Worm (Caenorhabditis elegans) whole organism, midembryonic: Measurements from ENCODE around the gene nhr-270.

Source experiments
- T22C8.4 ChIP-seq: fragments of 200-800 bp; sonication (Bioruptor generic); IDR thresholded peaks from 2 replicates; pipeline ENCODE4 v1.3.6; 2022; ENCODE audit warnings: missing genetic modification characterization, missing compliant biosample characterization
- cog-1 ChIP-seq: sonication (generic microtip); optimal IDR thresholded peaks from 2 replicates; lab custom pipeline; 2016; ENCODE audit warnings: missing genetic modification characterization, missing compliant biosample characterization
- flt-1 ChIP-seq: fragments of 200-800 bp; sonication (Bioruptor generic); IDR thresholded peaks from 2 replicates; pipeline ENCODE4 v1.3.6; 2022; ENCODE audit warnings: missing genetic modification characterization, missing compliant biosample characterization
- ref-1 ChIP-seq: fragments of 200-800 bp; sonication (Bioruptor generic); conservative IDR thresholded peaks from 2 replicates; pipeline ENCODE4 v1.3.6; 2022; ENCODE audit warnings: missing genetic modification reagents, missing genetic modification characterization, missing compliant biosample characterization
- tab-1 ChIP-seq: fragments of 200-800 bp; sonication (Bioruptor generic); IDR thresholded peaks from 2 replicates; pipeline ENCODE4 v1.3.6; 2022; ENCODE audit warnings: missing genetic modification characterization, missing compliant biosample characterization
- ztf-23 ChIP-seq: fragments of 200-800 bp; sonication (Bioruptor generic); IDR thresholded peaks from 2 replicates; pipeline ENCODE4 v1.3.6; 2022; ENCODE audit warnings: missing genetic modification reagents, missing genetic modification characterization, missing compliant biosample characterization

DNA sequence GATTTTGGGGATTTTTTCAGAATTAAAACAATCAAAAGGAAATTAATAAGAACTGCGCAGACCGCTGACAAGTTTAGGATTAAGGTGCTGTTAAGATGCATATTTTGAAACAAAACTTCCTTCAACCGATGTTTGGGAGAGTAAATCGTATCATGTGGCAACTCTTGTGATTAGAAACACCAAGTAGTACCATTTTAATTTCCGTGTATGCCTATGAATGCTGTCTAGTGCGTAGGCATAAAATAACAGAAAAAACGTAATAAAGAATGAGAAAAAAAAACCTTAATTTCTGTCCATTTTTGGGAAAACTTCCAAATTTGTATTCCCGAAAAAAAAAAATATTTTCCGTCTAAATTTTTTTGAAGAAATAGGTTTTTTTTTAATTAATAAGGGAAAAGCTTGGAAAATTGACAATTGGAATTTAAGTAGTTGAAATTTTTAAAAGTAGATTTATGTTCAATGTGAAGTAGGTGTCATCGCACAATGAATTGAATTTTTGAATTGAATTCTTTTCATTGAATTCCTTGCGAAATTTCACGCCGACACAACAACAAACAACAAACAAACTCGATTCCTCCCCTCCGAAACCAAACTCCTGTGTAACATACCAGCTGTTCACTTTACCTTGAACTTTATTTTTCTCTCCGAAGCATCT lies 51.7 kb downstream of the nhr-270 start, which contains the start of the genes str-262 and srp-1:
- TF ChIP-seq tab-1 (GFP tag; lab: Robert Waterston, UW) (no peak), T22C8.4 (GFP tag; lab: Robert Waterston, UW) (no peak), ztf-23 (no peak), flt-1 (no peak), cog-1 (no peak), ref-1 (GFP tag; lab: Robert Waterston, UW) (no peak)
